Fruit fly (Drosophila melanogaster): ENCODE results near the gene Aldh7A1.

Gene Aldh7A1

DNA sequence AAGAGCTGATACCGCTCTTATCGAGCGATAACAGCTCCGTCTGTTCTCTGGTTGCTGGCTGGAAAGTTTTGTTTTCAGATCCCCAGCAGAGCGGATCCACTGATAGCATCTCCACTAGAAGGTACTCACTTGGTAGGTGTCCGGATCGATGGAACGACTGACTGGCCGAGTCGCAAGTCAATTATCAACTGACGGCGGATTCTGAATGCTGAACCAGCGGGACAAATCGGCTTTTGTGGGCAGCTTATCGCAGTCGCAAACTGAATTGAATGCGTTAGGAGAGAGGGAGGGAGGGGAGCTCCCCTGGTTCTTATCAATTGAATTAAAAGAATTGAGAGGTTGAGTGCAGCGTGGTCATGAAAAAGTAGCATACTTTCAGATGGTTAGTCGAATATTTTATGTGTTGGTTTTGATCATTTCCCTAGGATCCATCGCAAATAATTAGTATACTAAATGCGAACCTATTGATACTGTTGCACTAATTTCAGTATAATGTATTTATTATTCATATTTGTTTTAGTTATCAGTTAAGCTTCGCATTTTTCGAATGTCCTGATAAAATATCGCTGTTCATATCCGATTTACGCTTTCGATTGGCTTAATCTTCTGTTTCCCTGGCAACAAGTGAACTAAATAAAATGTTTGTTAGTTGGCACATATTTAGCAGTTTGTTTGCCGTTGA lies at the start of gene Aldh7A1, which contains the start of gene CG14085 (continued):
- peak; percentile 72 for TF ChIP-seq HmgZ (tag; optimal IDR thresholded peaks at IDR 0.05)
- TF ChIP-seq inv (GFP tag; IDR thresholded peaks at IDR 0.05; ENCODE audit: partially characterized antibody) = no peak
- no peak for TF ChIP-seq kni (GFP tag; optimal IDR thresholded peaks at IDR 0.05)
- no peak for TF ChIP-seq Dfd (GFP tag; optimal IDR thresholded peaks at IDR 0.05)
- TF ChIP-seq CG2120 (GFP tag; optimal IDR thresholded peaks at IDR 0.05) = no peak
- 0 out of 3 replicates have a peak, but pooled peaks have one; percentile 6 for TF ChIP-seq CG16813 (GFP tag; IDR thresholded peaks at IDR 0.05; ENCODE audit: partially characterized antibody)
- peak; percentile 40 for TF ChIP-seq CG18599 (GFP tag; optimal IDR thresholded peaks at IDR 0.05)
- TF ChIP-seq repo (GFP tag; optimal IDR thresholded peaks at IDR 0.05) = no peak
- no peak for TF ChIP-seq scrt (GFP tag; optimal IDR thresholded peaks at IDR 0.05)
- TF ChIP-seq CG9932 (GFP tag; IDR thresholded peaks at IDR 0.05) = no peak
- no peak for TF ChIP-seq jing (GFP tag; optimal IDR thresholded peaks at IDR 0.05)
- TF ChIP-seq gsb (GFP tag; IDR thresholded peaks at IDR 0.05) = no peak
- no peak for TF ChIP-seq lola (GFP tag; optimal IDR thresholded peaks at IDR 0.05)
- no peak for TF ChIP-seq ase (GFP tag; IDR thresholded peaks at IDR 0.05)
- TF ChIP-seq CG8281 (tag; optimal IDR thresholded peaks at IDR 0.05) = peak; percentile 99
- TF ChIP-seq sens (GFP tag) = peak; percentile 28
- peak; percentile 96 for TF ChIP-seq grn (GFP tag; optimal IDR thresholded peaks at IDR 0.05)
- no peak for TF ChIP-seq CG5245 (GFP tag; optimal IDR thresholded peaks at IDR 0.05)
- TF ChIP-seq HLH4C (GFP tag; IDR thresholded peaks at IDR 0.05; ENCODE audit: partially characterized antibody) = no peak
- peak; percentile 36 for TF ChIP-seq ftz-f1 (GFP tag; optimal IDR thresholded peaks at IDR 0.05)
- TF ChIP-seq Nf-YA (GFP tag; IDR thresholded peaks at IDR 0.05) = no peak
- TF ChIP-seq CG6254 (GFP tag; optimal IDR thresholded peaks at IDR 0.05) = peak; percentile 18
- TF ChIP-seq CG10959 (GFP tag; IDR thresholded peaks at IDR 0.05) = no peak
- peak; percentile 65 for TF ChIP-seq Jarid2 (GFP tag; optimal IDR thresholded peaks at IDR 0.05)

dm6 chr3L:19316638-19317037 lies 47.9 kb upstream of the Aldh7A1 start:
- TF ChIP-seq D19A (tag; optimal IDR thresholded peaks at IDR 0.05) (peak; percentile 71), fd96Cb (tag; optimal IDR thresholded peaks at IDR 0.05) (no peak), sens (GFP tag) (peak; percentile 3)

- no peak for TF ChIP-seq CG13624 (GFP tag; optimal IDR thresholded peaks at IDR 0.05)
- TF ChIP-seq gsb-n (tag; optimal IDR thresholded peaks at IDR 0.05) = no peak
- TF ChIP-seq sob (GFP tag; IDR thresholded peaks at IDR 0.05) = no peak
- no peak for TF ChIP-seq seq (GFP tag; IDR thresholded peaks at IDR 0.05)
- TF ChIP-seq bab2 (GFP tag; optimal IDR thresholded peaks at IDR 0.05) = no peak
- TF ChIP-seq CG16813 (GFP tag; IDR thresholded peaks at IDR 0.05; ENCODE audit: partially characterized antibody) = no peak
- no peak for TF ChIP-seq Tbp (GFP tag; optimal IDR thresholded peaks at IDR 0.05)
- TF ChIP-seq slou (GFP tag; optimal IDR thresholded peaks at IDR 0.05) = no peak
- no peak for TF ChIP-seq dm (GFP tag; optimal IDR thresholded peaks at IDR 0.05)
- TF ChIP-seq NK7.1 (GFP tag; optimal IDR thresholded peaks at IDR 0.05) = no peak
- TF ChIP-seq Oli (tag; optimal IDR thresholded peaks at IDR 0.05) = no peak
- TF ChIP-seq HLHmδ (GFP tag; optimal IDR thresholded peaks at IDR 0.05) = no peak
- TF ChIP-seq lola (GFP tag; optimal IDR thresholded peaks at IDR 0.05) = no peak
- peak; percentile 28; the same call in 1 of the 2 replicates for TF ChIP-seq lmd (GFP tag; IDR thresholded peaks at IDR 0.05)
- no peak for TF ChIP-seq ash1 (GFP tag; optimal IDR thresholded peaks at IDR 0.05)
- TF ChIP-seq Opbp (GFP tag; IDR thresholded peaks at IDR 0.05; ENCODE audit: partially characterized antibody) = no peak
- no peak for TF ChIP-seq Oaz (GFP tag; IDR thresholded peaks at IDR 0.05)
- no peak for TF ChIP-seq CG10274 (GFP tag; optimal IDR thresholded peaks at IDR 0.05)
- no peak; the same call in 2 of the 3 replicates for TF ChIP-seq CG7357 (GFP tag; IDR thresholded peaks at IDR 0.05)
- TF ChIP-seq croc (GFP tag; conservative IDR thresholded peaks at IDR 0.05) = 0 out of 3 replicates have a peak, but pooled peaks have one; percentile 15
- TF ChIP-seq pho (GFP tag; optimal IDR thresholded peaks at IDR 0.05) = no peak
- TF ChIP-seq CG15696 (tag; optimal IDR thresholded peaks at IDR 0.05) = no peak
- no peak for TF ChIP-seq CG17802 (tag; optimal IDR thresholded peaks at IDR 0.05)
- no peak for TF ChIP-seq CG8944 (GFP tag; optimal IDR thresholded peaks at IDR 0.05)
These were observed 46.2 kb upstream of the Aldh7A1 start for dm6 chr3L:19314877-19315276.

Measured in whole organism, embryonic.